Worm (Caenorhabditis elegans): ENCODE data around the gene iff-1.

- TF ChIP-seq ceh-13 (GFP tag; optimal IDR thresholded peaks at IDR 0.05) (no peak), ceh-36 (tag; optimal IDR thresholded peaks at IDR 0.05) (no peak), ama-1 (optimal IDR thresholded peaks at IDR 0.05) (peak; percentile 68), hmg-4 (GFP tag; optimal IDR thresholded peaks at IDR 0.05) (no peak), tra-4 (tag; optimal IDR thresholded peaks at IDR 0.05) (no peak), hmbx-1 (tag; optimal IDR thresholded peaks at IDR 0.05) (no peak), F13C5.2 (tag; optimal IDR thresholded peaks at IDR 0.05) (no peak), ets-7 (tag; optimal IDR thresholded peaks at IDR 0.05) (no peak), sea-1 (GFP tag; conservative IDR thresholded peaks at IDR 0.05) (no peak), aly-1 (tag; optimal IDR thresholded peaks at IDR 0.05) (no peak), tbx-37 (GFP tag; conservative IDR thresholded peaks at IDR 0.05) (no peak), flt-1 (GFP tag; IDR thresholded peaks at IDR 0.05) (no peak), pes-1 (GFP tag; IDR thresholded peaks at IDR 0.05) (no peak)
These were observed 23.6 kb upstream of the iff-1 start for ce11 chrIII:9770590-9770989.

All from whole organism, early embryonic.